Fruit fly (Drosophila melanogaster) whole organism, embryonic: ENCODE data around the gene bun.
A peak's percentile ranks its signal among the peaks of the same experiment; 100 is the strongest.

Source experiments
- ATbp ChIP-seq: fragments of 200-800 bp; sonication (Bioruptor generic); optimal IDR thresholded peaks from 2 replicates; lab custom pipeline; 2017; ENCODE audit warnings: missing biosample characterization, mild to moderate bottlenecking, missing genetic modification characterization, missing genetic modification reagents
- Asciz ChIP-seq: fragments of 200-800 bp; sonication (Bioruptor generic); optimal IDR thresholded peaks from 2 replicates; lab custom pipeline; 2017; ENCODE audit warnings: missing biosample characterization, mild to moderate bottlenecking, missing genetic modification characterization, missing genetic modification reagents
- Blimp-1 ChIP-seq: fragments of 200-800 bp; sonication (Bioruptor generic); optimal IDR thresholded peaks from 3 replicates; lab custom pipeline; 2018; ENCODE audit warnings: missing biosample characterization, missing genetic modification characterization, mild to moderate bottlenecking, moderate library complexity, missing genetic modification reagents
- BtbVII ChIP-seq: fragments of 200-800 bp; sonication (Bioruptor generic); optimal IDR thresholded peaks from 3 replicates; lab custom pipeline; 2017; ENCODE audit warnings: missing biosample characterization, mild to moderate bottlenecking, missing genetic modification characterization
- CG10654 ChIP-seq: fragments of 200-800 bp; sonication (Bioruptor generic); optimal IDR thresholded peaks from 2 replicates; lab custom pipeline; 2016; ENCODE audit warnings: missing biosample characterization, missing genetic modification characterization
- CG11504 ChIP-seq: fragments of 200-800 bp; sonication (Bioruptor generic); optimal IDR thresholded peaks from 3 replicates; lab custom pipeline; 2019; ENCODE audit warnings: missing biosample characterization, mild to moderate bottlenecking, missing genetic modification characterization, moderate library complexity
- CG12299 ChIP-seq: fragments of 200-800 bp; sonication (Bioruptor generic); optimal IDR thresholded peaks from 2 replicates; lab custom pipeline; 2018; ENCODE audit warnings: missing biosample characterization, mild to moderate bottlenecking, missing genetic modification characterization
- CG13296 ChIP-seq: fragments of 200-800 bp; sonication (Bioruptor generic); optimal IDR thresholded peaks from 3 replicates; lab custom pipeline; 2018; ENCODE audit warnings: missing biosample characterization, mild to moderate bottlenecking, missing genetic modification characterization
- CG14050 ChIP-seq: fragments of 200-800 bp; sonication (Bioruptor generic); IDR thresholded peaks from 3 replicates; pipeline ENCODE4 v1.3.6; 2022; ENCODE audit warnings: missing biosample characterization, missing genetic modification characterization
- CG15479 ChIP-seq: fragments of 200-800 bp; sonication (Bioruptor generic); optimal IDR thresholded peaks from 3 replicates; lab custom pipeline; 2019; ENCODE audit warnings: missing biosample characterization, mild to moderate bottlenecking, missing genetic modification characterization, moderate library complexity
- CG15601 ChIP-seq: fragments of 200-800 bp; sonication (Bioruptor generic); optimal IDR thresholded peaks from 3 replicates; lab custom pipeline; 2019; ENCODE audit warnings: missing biosample characterization, mild to moderate bottlenecking, missing genetic modification characterization, moderate library complexity
- CG16813 ChIP-seq: fragments of 200-800 bp; sonication (Bioruptor generic); IDR thresholded peaks from 3 replicates; pipeline ENCODE4 v1.3.6; 2022; ENCODE audit warnings: missing biosample characterization, missing genetic modification characterization; ENCODE audit not compliant: partially characterized antibody
- CG18599 ChIP-seq: fragments of 200-800 bp; sonication (Bioruptor generic); optimal IDR thresholded peaks from 3 replicates; lab custom pipeline; 2017; ENCODE audit warnings: missing biosample characterization, missing genetic modification characterization, mild to moderate bottlenecking, moderate library complexity, missing genetic modification reagents
- CG31365 ChIP-seq: fragments of 200-800 bp; sonication (Bioruptor generic); optimal IDR thresholded peaks from 2 replicates; lab custom pipeline; 2018; ENCODE audit warnings: missing biosample characterization, mild to moderate bottlenecking, missing genetic modification characterization
- CG3281 ChIP-seq: fragments of 200-800 bp; sonication (Bioruptor generic); optimal IDR thresholded peaks from 3 replicates; lab custom pipeline; 2017; ENCODE audit warnings: missing biosample characterization, mild to moderate bottlenecking, missing genetic modification characterization
- CG5180 ChIP-seq: fragments of 200-800 bp; sonication (Bioruptor generic); optimal IDR thresholded peaks from 3 replicates; lab custom pipeline; 2017; ENCODE audit warnings: missing biosample characterization, missing genetic modification characterization, mild to moderate bottlenecking, moderate library complexity, missing genetic modification reagents
- CG6683 ChIP-seq: fragments of 200-800 bp; sonication (Bioruptor generic); optimal IDR thresholded peaks from 2 replicates; lab custom pipeline; 2017; ENCODE audit warnings: missing biosample characterization, mild to moderate bottlenecking, missing genetic modification characterization, missing genetic modification reagents
- CG6854 ChIP-seq: fragments of 200-800 bp; sonication (Bioruptor generic); optimal IDR thresholded peaks from 3 replicates; lab custom pipeline; 2017; ENCODE audit warnings: missing biosample characterization, mild to moderate bottlenecking, missing genetic modification characterization
- CG9932 ChIP-seq: fragments of 200-800 bp; sonication (Bioruptor generic); IDR thresholded peaks from 2 replicates; pipeline ENCODE4 v1.3.6; 2022; ENCODE audit warnings: missing biosample characterization, missing genetic modification characterization
- CrebB ChIP-seq: fragments of 200-800 bp; sonication (Bioruptor generic); optimal IDR thresholded peaks from 3 replicates; lab custom pipeline; 2018; ENCODE audit warnings: missing biosample characterization, mild to moderate bottlenecking, missing genetic modification characterization
- E2f1 ChIP-seq: fragments of 200-800 bp; sonication (Bioruptor generic); IDR thresholded peaks from 2 replicates; pipeline ENCODE4 v1.3.6; 2022; ENCODE audit warnings: missing biosample characterization, missing genetic modification characterization
- Eip74EF ChIP-seq, 2 experiments: fragments of 200-800 bp in 1 of 2; fragments of >200 bp in 1 of 2; sonication (Bioruptor generic) in 1 of 2; optimal IDR thresholded peaks; 2 replicates each; lab custom pipeline; 2017 to 2019; ENCODE audit warnings: missing biosample characterization in 2 of 2, missing genetic modification characterization in 2 of 2, mild to moderate bottlenecking in 1 of 2, moderate library complexity in 1 of 2
- Fer3 ChIP-seq: fragments of 200-800 bp; sonication (Bioruptor generic); optimal IDR thresholded peaks from 2 replicates; lab custom pipeline; 2018; ENCODE audit warnings: missing biosample characterization, mild to moderate bottlenecking, missing genetic modification characterization, moderate library complexity
- Hmr ChIP-seq: fragments of 200-800 bp; sonication (Bioruptor generic); optimal IDR thresholded peaks from 3 replicates; lab custom pipeline; 2017; ENCODE audit warnings: mild to moderate bottlenecking, missing biosample characterization, missing genetic modification reagents, missing genetic modification characterization
- Hr39 ChIP-seq: fragments of >200 bp; optimal IDR thresholded peaks from 2 replicates; lab custom pipeline; 2017
- Hr51 ChIP-seq, 2 experiments: fragments of 200-800 bp; sonication (Bioruptor generic); optimal IDR thresholded peaks; 2 replicates in 1 of 2; 3 replicates in 1 of 2; lab custom pipeline; 2016 to 2018; ENCODE audit warnings: missing biosample characterization in 2 of 2, missing genetic modification characterization in 2 of 2, mild to moderate bottlenecking in 1 of 2, moderate library complexity in 1 of 2
- Lpt ChIP-seq: fragments of >200 bp; optimal IDR thresholded peaks from 2 replicates; lab custom pipeline; 2018; ENCODE audit warnings: missing biosample characterization, missing genetic modification characterization
- MBD-R2 ChIP-seq: fragments of 200-800 bp; sonication (Bioruptor generic); IDR thresholded peaks from 2 replicates; pipeline ENCODE4 v1.3.6; 2022; ENCODE audit warnings: missing biosample characterization, missing genetic modification characterization
- Xrp1 ChIP-seq: fragments of 200-800 bp; sonication (Bioruptor generic); IDR thresholded peaks from 2 replicates; pipeline ENCODE4 v1.3.6; 2022; ENCODE audit warnings: missing biosample characterization, missing genetic modification characterization
- az2 ChIP-seq: fragments of 200-800 bp; sonication (Bioruptor generic); optimal IDR thresholded peaks from 3 replicates; lab custom pipeline; 2016; ENCODE audit warnings: missing biosample characterization, missing genetic modification characterization
- bab2 ChIP-seq: fragments of 200-800 bp; sonication (Bioruptor generic); optimal IDR thresholded peaks from 2 replicates; lab custom pipeline; 2016; ENCODE audit warnings: missing biosample characterization, missing genetic modification characterization
- chinmo ChIP-seq: fragments of 200-800 bp; sonication (Bioruptor generic); IDR thresholded peaks from 4 replicates; pipeline ENCODE4 v1.3.6; 2022; ENCODE audit warnings: missing biosample characterization, missing genetic modification characterization; ENCODE audit not compliant: partially characterized antibody
- crol ChIP-seq: fragments of 200-800 bp; sonication (Bioruptor generic); IDR thresholded peaks from 2 replicates; pipeline ENCODE4 v1.3.6; 2022; ENCODE audit warnings: missing biosample characterization, missing genetic modification characterization
- cwo ChIP-seq: fragments of 200-800 bp; sonication (Bioruptor generic); optimal IDR thresholded peaks from 3 replicates; lab custom pipeline; 2017; ENCODE audit warnings: missing biosample characterization, missing genetic modification characterization, mild to moderate bottlenecking, moderate library complexity, missing genetic modification reagents
- exex ChIP-seq: fragments of 200-800 bp; sonication (Bioruptor generic); optimal IDR thresholded peaks from 4 replicates; lab custom pipeline; 2018; ENCODE audit warnings: missing biosample characterization, mild to moderate bottlenecking, missing genetic modification characterization, moderate library complexity
- grn ChIP-seq: fragments of 200-800 bp; sonication (Bioruptor generic); optimal IDR thresholded peaks from 3 replicates; lab custom pipeline; 2017; ENCODE audit warnings: missing biosample characterization, missing genetic modification characterization
- kay ChIP-seq: fragments of 200-800 bp; sonication (Bioruptor generic); optimal IDR thresholded peaks from 2 replicates; lab custom pipeline; 2016; ENCODE audit warnings: missing biosample characterization, missing genetic modification characterization
- kni ChIP-seq: fragments of 200-800 bp; sonication (Bioruptor generic); optimal IDR thresholded peaks from 3 replicates; lab custom pipeline; 2017; ENCODE audit warnings: mild to moderate bottlenecking, missing biosample characterization, missing genetic modification reagents, missing genetic modification characterization
- lab ChIP-seq: fragments of 200-800 bp; sonication (Bioruptor generic); optimal IDR thresholded peaks from 3 replicates; lab custom pipeline; 2017; ENCODE audit warnings: missing biosample characterization, missing genetic modification characterization, mild to moderate bottlenecking, moderate library complexity, missing genetic modification reagents
- oc ChIP-seq: fragments of 200-800 bp; sonication (Bioruptor generic); optimal IDR thresholded peaks from 2 replicates; lab custom pipeline; 2018; ENCODE audit warnings: missing biosample characterization, mild to moderate bottlenecking, missing genetic modification characterization, moderate library complexity
- odd ChIP-seq: fragments of 200-800 bp; sonication (Bioruptor generic); optimal IDR thresholded peaks from 2 replicates; lab custom pipeline; 2017; ENCODE audit warnings: missing biosample characterization, mild to moderate bottlenecking, missing genetic modification characterization
- pho ChIP-seq: fragments of 200-800 bp; sonication (Bioruptor generic); optimal IDR thresholded peaks from 2 replicates; lab custom pipeline; 2016; ENCODE audit warnings: missing biosample characterization, missing genetic modification characterization
- rib ChIP-seq: fragments of 200-800 bp; sonication (Bioruptor generic); IDR thresholded peaks from 2 replicates; pipeline ENCODE4 v1.3.6; 2022; ENCODE audit warnings: missing biosample characterization, missing genetic modification characterization
- sd ChIP-seq: fragments of 200-800 bp; sonication (Bioruptor generic); optimal IDR thresholded peaks from 3 replicates; lab custom pipeline; 2018; ENCODE audit warnings: missing biosample characterization, mild to moderate bottlenecking, missing genetic modification characterization, moderate library complexity
- sens ChIP-seq: fragments of 200-800 bp; sonication (Bioruptor generic); peaks from one replicate; lab custom pipeline; 2016; ENCODE audit warnings: missing biosample characterization, missing genetic modification characterization
- sna ChIP-seq: fragments of 200-800 bp; sonication (Bioruptor generic); IDR thresholded peaks from 2 replicates; pipeline ENCODE4 v1.3.6; 2022; ENCODE audit warnings: missing biosample characterization, missing genetic modification characterization; ENCODE audit not compliant: partially characterized antibody
- tll ChIP-seq, 2 experiments: fragments of 200-800 bp in 1 of 2; fragments of >200 bp in 1 of 2; sonication (Bioruptor generic) in 1 of 2; optimal IDR thresholded peaks; 2 replicates each; lab custom pipeline; 2017 to 2019; ENCODE audit warnings: missing biosample characterization in 2 of 2, missing genetic modification characterization in 2 of 2, mild to moderate bottlenecking in 1 of 2, moderate library complexity in 1 of 2
- ttk ChIP-seq: fragments of 200-800 bp; sonication (Bioruptor generic); IDR thresholded peaks from 2 replicates; pipeline ENCODE4 v2.1.2; 2022; ENCODE audit warnings: missing biosample characterization, missing genetic modification characterization
- wek ChIP-seq: fragments of 200-800 bp; sonication (Bioruptor generic); optimal IDR thresholded peaks from 3 replicates; lab custom pipeline; 2018; ENCODE audit warnings: missing biosample characterization, mild to moderate bottlenecking, missing genetic modification characterization, moderate library complexity

Gene bun

dm6 chr2L:12463037-12463436, 83.4 kb downstream of the bun start:
- TF ChIP-seq ATbp (GFP tag; lab: Kevin White, UChicago) (peak; percentile 65), Blimp-1 (GFP tag; lab: Kevin White, UChicago) (peak; percentile 26), az2 (peak; percentile 18), CG5180 (GFP tag; lab: Kevin White, UChicago) (peak; percentile 7), CG16813 (GFP tag; lab: Robert Waterston, UW) (no peak), rib (0 out of 2 replicates have a peak, but pooled peaks have one; percentile 35), BtbVII (GFP tag; lab: Kevin White, UChicago) (peak; percentile 53), grn (no peak), ttk (GFP tag; lab: Robert Waterston, UW) (no peak), Xrp1 (GFP tag; lab: Robert Waterston, UW) (peak; percentile 13), kni (GFP tag; lab: Kevin White, UChicago) (peak; percentile 46), CG10654 (no peak), odd (GFP tag; lab: Kevin White, UChicago) (peak; percentile 34), CG13296 (peak; percentile 66), CG14050 (GFP tag; lab: Robert Waterston, UW) (no peak), CG12299 (tag; lab: Kevin White, UChicago) (peak; percentile 4), CG15601 (peak; percentile 28), sd (tag; lab: Kevin White, UChicago) (peak; percentile 7), MBD-R2 (GFP tag; lab: Robert Waterston, UW) (no peak), CG9932 (GFP tag; lab: Robert Waterston, UW) (0 out of 2 replicates have a peak, but pooled peaks have one; percentile 32), sna (GFP tag; lab: Robert Waterston, UW) (no peak), sens (GFP tag; lab: Kevin White, UChicago) (peak; percentile 68), cwo (GFP tag; lab: Kevin White, UChicago) (peak; percentile 48), lab (GFP tag; lab: Kevin White, UChicago) (peak; percentile 53), Asciz (GFP tag; lab: Kevin White, UChicago) (peak; percentile 69), chinmo (GFP tag; lab: Robert Waterston, UW) (0 out of 4 replicates have a peak, but pooled peaks have one; percentile 68), CG6854 (GFP tag; lab: Kevin White, UChicago) (peak; percentile 6), oc (tag; lab: Kevin White, UChicago) (no peak), CG6683 (GFP tag; lab: Kevin White, UChicago) (peak; percentile 3), crol (peak; percentile 57; the same call in 1 of the 2 replicates), wek (GFP tag; lab: Kevin White, UChicago) (peak; percentile 69), Lpt (GFP tag; lab: Kevin White, UChicago) (no peak), E2f1 (no peak), CG11504 (peak; percentile 18), exex (tag; lab: Kevin White, UChicago) (peak; percentile 54), kay (GFP tag; lab: Kevin White, UChicago) (peak; percentile 6), bab2 (GFP tag; lab: Kevin White, UChicago) (peak; percentile 48), Hr51 (GFP tag; optimal IDR thresholded peaks at IDR 0.05; lab: Kevin White, UChicago) (peak in 1 of 2 experiments; percentile 38), CrebB (tag; lab: Kevin White, UChicago) (peak; percentile 8), Hmr (GFP tag; lab: Kevin White, UChicago) (peak; percentile 27), CG31365 (tag; lab: Kevin White, UChicago) (peak; percentile 30), tll (GFP tag; optimal IDR thresholded peaks at IDR 0.05; lab: Kevin White, UChicago) (no peak), CG3281 (peak; percentile 31), CG18599 (GFP tag; lab: Kevin White, UChicago) (peak; percentile 64), CG15479 (GFP tag; lab: Kevin White, UChicago) (no peak), Eip74EF (GFP tag; optimal IDR thresholded peaks at IDR 0.05; lab: Kevin White, UChicago) (peak in 1 of 2 experiments; percentile 40), pho (GFP tag; lab: Kevin White, UChicago) (no peak), Hr39 (lab: Kevin White, UChicago) (no peak), Fer3 (tag; lab: Kevin White, UChicago) (peak; percentile 35)
